Fruit fly (Drosophila melanogaster) whole organism, embryonic: ENCODE data around the gene Rok.

ENCODE experiments used
- ATbp ChIP-seq: fragments of 200-800 bp; sonication (Bioruptor generic); optimal IDR thresholded peaks from 2 replicates; lab custom pipeline; 2017; ENCODE audit warnings: missing biosample characterization, mild to moderate bottlenecking, missing genetic modification characterization, missing genetic modification reagents
- Bgb ChIP-seq: fragments of 200-800 bp; sonication (Bioruptor generic); IDR thresholded peaks from 2 replicates; pipeline ENCODE4 v1.3.6; 2022; ENCODE audit warnings: missing biosample characterization, missing genetic modification characterization; ENCODE audit not compliant: partially characterized antibody
- CG10274 ChIP-seq: fragments of 200-800 bp; sonication (Bioruptor generic); optimal IDR thresholded peaks from 3 replicates; lab custom pipeline; 2017; ENCODE audit warnings: missing biosample characterization, mild to moderate bottlenecking, missing genetic modification characterization
- CG11504 ChIP-seq: fragments of 200-800 bp; sonication (Bioruptor generic); optimal IDR thresholded peaks from 3 replicates; lab custom pipeline; 2019; ENCODE audit warnings: missing biosample characterization, mild to moderate bottlenecking, missing genetic modification characterization, moderate library complexity
- CG12391 ChIP-seq: fragments of 200-800 bp; sonication (Bioruptor generic); optimal IDR thresholded peaks from 3 replicates; lab custom pipeline; 2018; ENCODE audit warnings: missing biosample characterization, mild to moderate bottlenecking, missing genetic modification characterization, moderate library complexity
- CG14441 ChIP-seq: fragments of 200-800 bp; sonication (Bioruptor generic); IDR thresholded peaks from 2 replicates; pipeline ENCODE4 v1.3.6; 2022; ENCODE audit warnings: missing biosample characterization, missing genetic modification characterization
- CG15479 ChIP-seq: fragments of 200-800 bp; sonication (Bioruptor generic); optimal IDR thresholded peaks from 3 replicates; lab custom pipeline; 2019; ENCODE audit warnings: missing biosample characterization, mild to moderate bottlenecking, missing genetic modification characterization, moderate library complexity
- CG15696 ChIP-seq: fragments of 200-800 bp; sonication (Bioruptor generic); optimal IDR thresholded peaks from 2 replicates; lab custom pipeline; 2019; ENCODE audit warnings: missing biosample characterization, mild to moderate bottlenecking, missing genetic modification characterization, moderate library complexity
- CG17361 ChIP-seq: fragments of 200-800 bp; sonication (Bioruptor generic); IDR thresholded peaks from 3 replicates; pipeline ENCODE4 v1.3.6; 2022; ENCODE audit warnings: missing biosample characterization, missing genetic modification characterization
- CG2129 ChIP-seq: fragments of 200-800 bp; sonication (Bioruptor generic); IDR thresholded peaks from 2 replicates; pipeline ENCODE4 v1.3.6; 2022; ENCODE audit warnings: missing biosample characterization, missing genetic modification characterization; ENCODE audit not compliant: partially characterized antibody
- CG31441 ChIP-seq: fragments of 200-800 bp; sonication (Bioruptor generic); IDR thresholded peaks from 2 replicates; pipeline ENCODE4 v1.3.6; 2022; ENCODE audit warnings: missing biosample characterization, missing genetic modification characterization
- CG6272 ChIP-seq: fragments of 200-800 bp; sonication (Bioruptor generic); IDR thresholded peaks from 2 replicates; pipeline ENCODE4 v1.3.6; 2022; ENCODE audit warnings: missing biosample characterization, missing genetic modification characterization
- CG6689 ChIP-seq: fragments of 200-800 bp; sonication (Bioruptor generic); IDR thresholded peaks from 2 replicates; pipeline ENCODE4 v1.3.6; 2022; ENCODE audit warnings: missing biosample characterization, missing genetic modification characterization
- CG8388 ChIP-seq: fragments of 200-800 bp; sonication (Bioruptor generic); optimal IDR thresholded peaks from 2 replicates; lab custom pipeline; 2019; ENCODE audit warnings: missing biosample characterization, mild to moderate bottlenecking, missing genetic modification characterization, moderate library complexity
- CG9932 ChIP-seq: fragments of 200-800 bp; sonication (Bioruptor generic); IDR thresholded peaks from 2 replicates; pipeline ENCODE4 v1.3.6; 2022; ENCODE audit warnings: missing biosample characterization, missing genetic modification characterization
- CoRest ChIP-seq: fragments of 200-800 bp; sonication (Bioruptor generic); optimal IDR thresholded peaks from 3 replicates; lab custom pipeline; 2018; ENCODE audit warnings: missing biosample characterization, mild to moderate bottlenecking, missing genetic modification characterization, moderate library complexity
- D ChIP-seq, 2 experiments: fragments of 200-800 bp in 1 of 2; fragments of >200 bp in 1 of 2; sonication (Bioruptor generic) in 1 of 2; optimal IDR thresholded peaks; 2 replicates in 1 of 2; 3 replicates in 1 of 2; lab custom pipeline; 2017; ENCODE audit warnings: mild to moderate bottlenecking in 1 of 2, missing biosample characterization in 1 of 2, missing genetic modification characterization in 1 of 2, missing genetic modification reagents in 1 of 2
- Ets65A ChIP-seq: fragments of 200-800 bp; sonication (Bioruptor generic); peaks from one replicate; lab custom pipeline; 2016; ENCODE audit warnings: missing biosample characterization, missing genetic modification characterization
- Hand ChIP-seq: fragments of 200-800 bp; sonication (Bioruptor generic); optimal IDR thresholded peaks from 2 replicates; lab custom pipeline; 2017; ENCODE audit warnings: mild to moderate bottlenecking, missing biosample characterization, missing genetic modification reagents, missing genetic modification characterization
- Hmx ChIP-seq: fragments of 200-800 bp; sonication (Bioruptor generic); optimal IDR thresholded peaks from 2 replicates; lab custom pipeline; 2016; ENCODE audit warnings: missing biosample characterization, missing genetic modification characterization
- Hr3 ChIP-seq: fragments of 200-800 bp; sonication (Bioruptor generic); optimal IDR thresholded peaks from 3 replicates; lab custom pipeline; 2016; ENCODE audit warnings: missing biosample characterization, missing genetic modification characterization
- Max ChIP-seq: fragments of 200-800 bp; sonication (Bioruptor generic); optimal IDR thresholded peaks from 2 replicates; lab custom pipeline; 2016; ENCODE audit warnings: missing biosample characterization, mild to moderate bottlenecking, missing genetic modification characterization
- Med ChIP-seq: fragments of 200-800 bp; sonication (Bioruptor generic); peaks from one replicate; lab custom pipeline; 2016; ENCODE audit warnings: missing biosample characterization, missing genetic modification characterization, mild to moderate bottlenecking, inconsistent platforms, moderate library complexity
- NC2α ChIP-seq: fragments of 200-800 bp; sonication (Bioruptor generic); optimal IDR thresholded peaks from 2 replicates; lab custom pipeline; 2016; ENCODE audit warnings: missing biosample characterization, missing genetic modification characterization
- Rfx ChIP-seq: fragments of 200-800 bp; sonication (Bioruptor generic); IDR thresholded peaks from 2 replicates; pipeline ENCODE4 v1.3.6; 2022; ENCODE audit warnings: missing biosample characterization, missing genetic modification characterization
- Sox102F ChIP-seq: fragments of 200-800 bp; sonication (Bioruptor generic); optimal IDR thresholded peaks from 2 replicates; lab custom pipeline; 2018; ENCODE audit warnings: missing biosample characterization, mild to moderate bottlenecking, missing genetic modification characterization, moderate library complexity
- Xrp1 ChIP-seq: fragments of 200-800 bp; sonication (Bioruptor generic); IDR thresholded peaks from 2 replicates; pipeline ENCODE4 v1.3.6; 2022; ENCODE audit warnings: missing biosample characterization, missing genetic modification characterization
- ase ChIP-seq: fragments of 200-800 bp; sonication (Bioruptor generic); IDR thresholded peaks from 3 replicates; pipeline ENCODE4 v1.3.6; 2022; ENCODE audit warnings: missing biosample characterization, missing genetic modification characterization
- az2 ChIP-seq: fragments of 200-800 bp; sonication (Bioruptor generic); optimal IDR thresholded peaks from 3 replicates; lab custom pipeline; 2016; ENCODE audit warnings: missing biosample characterization, missing genetic modification characterization
- crc ChIP-seq: fragments of 200-800 bp; sonication (Bioruptor generic); optimal IDR thresholded peaks from 2 replicates; lab custom pipeline; 2016; ENCODE audit warnings: missing biosample characterization, missing genetic modification characterization
- crp ChIP-seq, 2 experiments: fragments of 200-800 bp; sonication (Bioruptor generic); optimal IDR thresholded peaks; 2 replicates in 1 of 2; 3 replicates in 1 of 2; lab custom pipeline; 2017; ENCODE audit warnings: missing biosample characterization in 2 of 2, missing genetic modification characterization in 2 of 2, mild to moderate bottlenecking in 1 of 2, moderate library complexity in 1 of 2
- dimm ChIP-seq: fragments of 200-800 bp; sonication (Bioruptor generic); IDR thresholded peaks from 2 replicates; pipeline ENCODE4 v1.3.6; 2022; ENCODE audit warnings: missing biosample characterization, missing genetic modification characterization
- gem ChIP-seq: fragments of 200-800 bp; sonication (Bioruptor generic); optimal IDR thresholded peaks from 2 replicates; lab custom pipeline; 2019; ENCODE audit warnings: missing biosample characterization, mild to moderate bottlenecking, missing genetic modification characterization, moderate library complexity
- grau ChIP-seq: fragments of 200-800 bp; optimal IDR thresholded peaks from 3 replicates; lab custom pipeline; 2019; ENCODE audit warnings: missing biosample characterization, mild to moderate bottlenecking, missing genetic modification characterization, moderate library complexity
- ken ChIP-seq: fragments of 200-800 bp; sonication (Bioruptor generic); IDR thresholded peaks from 3 replicates; pipeline ENCODE4 v1.3.6; 2022; ENCODE audit warnings: missing biosample characterization, missing genetic modification characterization
- lab ChIP-seq: fragments of 200-800 bp; sonication (Bioruptor generic); optimal IDR thresholded peaks from 3 replicates; lab custom pipeline; 2017; ENCODE audit warnings: missing biosample characterization, missing genetic modification characterization, mild to moderate bottlenecking, moderate library complexity, missing genetic modification reagents
- lmd ChIP-seq: fragments of 200-800 bp; sonication (Bioruptor generic); IDR thresholded peaks from 2 replicates; pipeline ENCODE4 v1.3.6; 2022; ENCODE audit warnings: missing biosample characterization, missing genetic modification characterization
- lola ChIP-seq, 3 experiments: fragments of >200 bp in 2 of 3; fragments of 200-800 bp in 1 of 3; sonication (Bioruptor generic) in 1 of 3; optimal IDR thresholded peaks; 2 replicates each; lab custom pipeline; 2017 to 2019; ENCODE audit warnings: missing biosample characterization in 3 of 3, missing genetic modification characterization in 3 of 3, mild to moderate bottlenecking in 1 of 3, moderate library complexity in 1 of 3
- p53 ChIP-seq: fragments of 200-800 bp; sonication (Bioruptor generic); optimal IDR thresholded peaks from 2 replicates; lab custom pipeline; 2016; ENCODE audit warnings: missing biosample characterization, missing genetic modification characterization
- pb ChIP-seq: fragments of 200-800 bp; sonication (Bioruptor generic); optimal IDR thresholded peaks from 3 replicates; lab custom pipeline; 2016; ENCODE audit warnings: missing biosample characterization, missing genetic modification characterization
- rib ChIP-seq: fragments of 200-800 bp; sonication (Bioruptor generic); IDR thresholded peaks from 2 replicates; pipeline ENCODE4 v1.3.6; 2022; ENCODE audit warnings: missing biosample characterization, missing genetic modification characterization
- row ChIP-seq: fragments of 200-800 bp; sonication (Bioruptor generic); IDR thresholded peaks from 3 replicates; pipeline ENCODE4 v1.3.6; 2022; ENCODE audit warnings: missing biosample characterization, missing genetic modification characterization
- sens ChIP-seq: fragments of 200-800 bp; sonication (Bioruptor generic); peaks from one replicate; lab custom pipeline; 2016; ENCODE audit warnings: missing biosample characterization, missing genetic modification characterization
- sna ChIP-seq: fragments of 200-800 bp; sonication (Bioruptor generic); IDR thresholded peaks from 2 replicates; pipeline ENCODE4 v1.3.6; 2022; ENCODE audit warnings: missing biosample characterization, missing genetic modification characterization; ENCODE audit not compliant: partially characterized antibody
- so ChIP-seq: fragments of 200-800 bp; sonication (Bioruptor generic); IDR thresholded peaks from 3 replicates; pipeline ENCODE4 v1.3.6; 2022; ENCODE audit warnings: missing biosample characterization, missing genetic modification characterization
- tio ChIP-seq: fragments of 200-800 bp; sonication (Bioruptor generic); optimal IDR thresholded peaks from 2 replicates; lab custom pipeline; 2017; ENCODE audit warnings: missing biosample characterization, missing genetic modification characterization, inconsistent platforms
- z ChIP-seq: fragments of 200-800 bp; sonication (Bioruptor generic); IDR thresholded peaks from 3 replicates; pipeline ENCODE4 v1.3.6; 2022; ENCODE audit warnings: missing biosample characterization, missing genetic modification characterization
- zfh1 ChIP-seq: fragments of 200-800 bp; sonication (Bioruptor generic); IDR thresholded peaks from 3 replicates; pipeline ENCODE4 v1.3.6; 2022; ENCODE audit warnings: missing biosample characterization, missing genetic modification characterization

The Rok gene

DNA sequence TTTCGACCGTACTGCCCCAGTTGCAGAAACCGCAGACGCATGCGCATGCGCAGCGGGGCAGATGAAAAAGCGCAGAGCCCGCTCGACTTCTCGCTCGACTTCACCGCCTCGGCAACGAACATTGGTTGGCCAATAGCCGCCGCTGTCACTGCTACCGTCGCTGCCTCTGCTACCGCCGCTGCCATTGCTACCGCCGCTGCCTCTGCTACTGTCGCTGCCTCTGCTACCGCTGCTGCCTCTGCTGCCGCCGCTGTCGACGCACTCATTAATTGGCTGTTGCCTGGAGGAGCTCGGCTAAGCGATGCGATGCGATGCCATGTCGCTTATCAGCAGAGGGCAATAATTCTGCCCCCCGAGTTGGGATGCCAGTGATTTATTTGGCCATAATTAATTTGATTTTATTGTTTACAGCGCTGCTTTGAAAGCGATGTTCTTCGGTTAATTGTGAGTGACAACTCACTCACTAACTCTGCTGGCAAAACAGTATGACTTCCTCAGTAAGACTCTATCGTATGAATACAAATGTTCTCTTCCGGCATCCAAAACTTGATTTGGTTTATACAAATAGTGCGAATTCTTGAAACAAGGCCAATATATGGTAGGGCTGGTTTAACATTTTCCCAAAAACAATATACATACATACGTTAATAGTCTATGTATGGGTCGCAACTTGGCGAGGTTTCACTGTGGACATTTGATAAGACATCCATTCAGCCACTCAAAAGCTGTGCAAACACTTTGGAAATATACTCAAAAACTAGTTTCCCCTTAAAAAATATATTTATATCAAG, 33.7 kb upstream of the Rok start (continued):
- peak; percentile 87 for TF ChIP-seq Med (GFP tag; lab: Kevin White, UChicago)
- TF ChIP-seq CG6272 (GFP tag; lab: Robert Waterston, UW), result no peak
- no peak for TF ChIP-seq Hr3 (GFP tag; lab: Kevin White, UChicago)
- no peak for TF ChIP-seq Hmx
- TF ChIP-seq ken, result 0 out of 3 replicates have a peak, but pooled peaks have one; percentile 10
- peak; percentile 24; the same call in 1 of the 2 replicates for TF ChIP-seq Xrp1
- peak; percentile 38 for TF ChIP-seq lab (GFP tag; lab: Kevin White, UChicago)
- peak; percentile 54; the same call in 1 of the 2 replicates for TF ChIP-seq Rfx (GFP tag; lab: Robert Waterston, UW)
- peak; percentile 48; the same call in 1 of the 3 replicates for TF ChIP-seq z (GFP tag; lab: Robert Waterston, UW)
- TF ChIP-seq, all 482 proteins: peak for 86

DNA sequence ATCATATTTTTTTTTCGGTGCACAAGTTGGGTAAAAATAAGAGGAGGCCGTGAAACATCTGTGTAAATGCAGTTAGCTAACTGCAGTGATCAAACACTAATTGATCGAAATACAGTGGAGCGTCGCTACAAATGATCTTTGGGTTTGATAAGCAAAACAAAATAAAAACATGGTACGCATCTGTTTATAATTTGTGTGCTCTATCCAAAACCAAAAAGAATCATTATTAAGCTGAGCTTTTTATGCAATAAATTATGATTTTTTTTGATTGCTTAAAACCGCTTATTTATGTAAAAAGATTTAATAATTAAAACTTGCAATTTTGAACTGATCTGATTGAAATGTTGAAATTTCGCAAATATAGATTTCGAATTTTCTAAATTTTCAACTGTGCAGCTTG, 33.0 kb upstream of the Rok start:
- TF ChIP-seq lmd (GFP tag; lab: Robert Waterston, UW), result no peak
- peak; percentile 9 for TF ChIP-seq Ets65A (GFP tag; lab: Kevin White, UChicago)
- peak; percentile 87 for TF ChIP-seq sens (GFP tag; lab: Kevin White, UChicago)
- peak; percentile 51 for TF ChIP-seq gem
- TF ChIP-seq CG31441 (GFP tag; lab: Robert Waterston, UW), result peak; percentile 21; the same call in 1 of the 2 replicates
- peak; percentile 17 for TF ChIP-seq CoRest (tag; lab: Kevin White, UChicago)
- 0 out of 2 replicates have a peak, but pooled peaks have one; percentile 9 for TF ChIP-seq CG6689 (GFP tag; lab: Robert Waterston, UW)
- no peak for TF ChIP-seq CG15696
- no peak for TF ChIP-seq dimm (GFP tag; lab: Robert Waterston, UW)
- no peak for TF ChIP-seq Hand (GFP tag; lab: Kevin White, UChicago)
- TF ChIP-seq row (GFP tag; lab: Robert Waterston, UW), result no peak
- no peak for TF ChIP-seq ase (GFP tag; lab: Robert Waterston, UW)
- TF ChIP-seq zfh1, result peak; percentile 31; the same call in 1 of the 3 replicates
- no peak for TF ChIP-seq CG15479 (GFP tag; lab: Kevin White, UChicago)
- no peak for TF ChIP-seq lola (GFP tag; optimal IDR thresholded peaks at IDR 0.05; lab: Kevin White, UChicago)
- TF ChIP-seq so (GFP tag; lab: Robert Waterston, UW), result no peak
- peak; percentile 52; the same call in 2 of the 3 replicates for TF ChIP-seq CG17361 (GFP tag; lab: Robert Waterston, UW)
- TF ChIP-seq CG14441, result no peak
- no peak for TF ChIP-seq p53 (GFP tag; lab: Kevin White, UChicago)
- no peak for TF ChIP-seq pb (GFP tag; lab: Kevin White, UChicago)
- no peak for TF ChIP-seq CG9932 (GFP tag; lab: Robert Waterston, UW)
- no peak for TF ChIP-seq crc
- no peak for TF ChIP-seq crp (GFP tag; optimal IDR thresholded peaks at IDR 0.05; lab: Kevin White, UChicago)
- no peak for TF ChIP-seq Max (GFP tag; lab: Kevin White, UChicago)
- peak; percentile 43 for TF ChIP-seq CG11504 (tag; lab: Kevin White, UChicago)
- TF ChIP-seq sna, result no peak
- no peak for TF ChIP-seq D (optimal IDR thresholded peaks at IDR 0.05; lab: Kevin White, UChicago)
- no peak for TF ChIP-seq D (GFP tag; optimal IDR thresholded peaks at IDR 0.05; lab: Kevin White, UChicago)
- TF ChIP-seq az2 (GFP tag; lab: Kevin White, UChicago), result peak; percentile 13
- peak; percentile 29 for TF ChIP-seq ATbp (GFP tag; lab: Kevin White, UChicago)
- TF ChIP-seq CG10274 (GFP tag; lab: Kevin White, UChicago), result no peak
- TF ChIP-seq Sox102F, result peak; percentile 19
- no peak for TF ChIP-seq CG2129 (GFP tag; lab: Robert Waterston, UW)
- TF ChIP-seq Bgb (GFP tag; lab: Robert Waterston, UW), result no peak
- peak; percentile 2 for TF ChIP-seq CG8388 (GFP tag; lab: Kevin White, UChicago)
- TF ChIP-seq NC2α (GFP tag; lab: Kevin White, UChicago), result no peak
- TF ChIP-seq rib (GFP tag; lab: Robert Waterston, UW), result no peak
- TF ChIP-seq tio (GFP tag; lab: Kevin White, UChicago), result no peak
- peak; percentile 69 for TF ChIP-seq grau
- TF ChIP-seq CG12391 (tag; lab: Kevin White, UChicago), result peak; percentile 28
